Worm (Caenorhabditis elegans): Measurements from ENCODE around the gene C25E10.8.

DNA sequence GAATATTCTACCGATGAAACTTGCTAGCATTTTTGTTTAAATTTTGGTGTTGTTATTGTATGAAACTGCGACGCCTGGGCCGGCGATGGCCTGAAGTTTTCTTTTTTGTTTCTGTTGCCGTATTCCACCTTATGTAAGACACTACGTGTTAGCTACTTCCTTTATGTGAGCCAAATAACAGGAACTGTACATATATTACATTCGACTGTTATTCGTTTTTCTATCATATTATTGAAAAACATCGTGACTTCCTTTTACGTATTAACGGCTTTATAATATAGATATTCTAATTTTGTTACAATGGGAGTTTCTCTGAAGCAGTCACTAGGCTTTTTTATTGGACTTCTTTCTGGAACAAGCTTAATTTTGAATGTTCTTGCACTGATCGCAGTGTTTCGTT is 48.6 kb downstream of the C25E10.8 start, which contains the start of gene srx-3:
- no peak for TF ChIP-seq ces-1 (GFP tag; optimal IDR thresholded peaks at IDR 0.05)
- no peak for TF ChIP-seq mxl-2 (GFP tag; conservative IDR thresholded peaks at IDR 0.05)
- no peak for TF ChIP-seq mep-1 (tag; optimal IDR thresholded peaks at IDR 0.05)
- no peak for TF ChIP-seq fkh-10 (GFP tag; optimal IDR thresholded peaks at IDR 0.05)
- TF ChIP-seq egl-27 (tag; optimal IDR thresholded peaks at IDR 0.05): no peak
